Fruit fly (Drosophila melanogaster): ENCODE data around the gene lobo.

DNA sequence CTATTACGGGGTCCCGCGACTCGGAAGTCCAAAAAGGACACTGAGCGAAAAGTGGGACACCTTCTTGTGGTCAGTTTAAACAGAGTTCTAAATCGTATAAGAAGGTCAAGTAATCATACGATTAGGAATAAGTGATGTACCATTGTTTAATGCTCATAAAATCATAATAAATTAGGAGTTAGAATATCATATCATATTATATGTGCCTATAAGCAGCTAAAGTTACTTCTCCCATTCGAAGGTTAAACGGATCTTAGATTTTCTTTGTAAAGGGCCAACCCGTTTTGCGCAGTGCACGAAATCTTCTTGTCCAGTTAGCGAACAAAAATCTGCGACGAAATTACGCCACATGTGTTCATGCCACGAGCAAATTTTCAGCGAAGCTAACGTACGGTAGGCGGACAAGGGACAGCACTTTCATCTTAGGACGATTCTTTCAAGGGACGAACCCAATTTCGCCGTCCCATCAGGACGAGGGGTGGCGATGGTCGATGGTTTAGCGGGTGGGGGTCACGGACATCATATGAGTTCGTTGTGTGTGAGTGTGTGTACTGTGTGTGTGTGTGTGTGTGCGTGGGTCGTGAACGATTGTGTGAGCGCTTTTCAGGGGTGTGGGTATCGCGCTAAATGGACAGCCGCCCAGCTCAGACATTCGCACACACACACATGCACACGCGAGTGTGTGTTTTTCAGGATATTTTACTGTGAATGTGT lies 25.2 kb downstream of the lobo start:
- TF ChIP-seq CG11294 (GFP tag; IDR thresholded peaks at IDR 0.05) (no peak), Sox102F (GFP tag; optimal IDR thresholded peaks at IDR 0.05) (no peak), CG16779 (tag; optimal IDR thresholded peaks at IDR 0.05) (no peak), CG1621 (tag; optimal IDR thresholded peaks at IDR 0.05) (no peak), Eip75B (GFP tag; optimal IDR thresholded peaks at IDR 0.05) (no peak), eg (GFP tag; IDR thresholded peaks at IDR 0.05) (no peak), CG8319 (GFP tag; optimal IDR thresholded peaks at IDR 0.05) (no peak), OdsH (GFP tag; optimal IDR thresholded peaks at IDR 0.05) (no peak), CG15336 (GFP tag; IDR thresholded peaks at IDR 0.05) (no peak), CG6163 (GFP tag; IDR thresholded peaks at IDR 0.05) (no peak), vri (GFP tag; optimal IDR thresholded peaks at IDR 0.05) (no peak), salr (GFP tag; optimal IDR thresholded peaks at IDR 0.05) (no peak), Blimp-1 (GFP tag; optimal IDR thresholded peaks at IDR 0.05) (no peak)
